Worm (Caenorhabditis elegans): Measurements from ENCODE around the gene Y66D12A.11.

The Y66D12A.11 gene

ce11 chrIII:11609568-11609967 is 46.3 kb downstream of the Y66D12A.11 start, which contains the start of gene Y66D12A.30:
Y66D12A.30 (plus strand) TSS chrIII:11609868.
- TF ChIP-seq bed-3 (GFP tag; optimal IDR thresholded peaks at IDR 0.05) (no peak), pha-4 (tag; optimal IDR thresholded peaks at IDR 0.05) (no peak), zip-8 (tag; optimal IDR thresholded peaks at IDR 0.05) (no peak), drap-1 (GFP tag; optimal IDR thresholded peaks at IDR 0.05) (no peak), nhr-76 (tag; optimal IDR thresholded peaks at IDR 0.05) (no peak), ceh-43 (GFP tag; optimal IDR thresholded peaks at IDR 0.05) (no peak), nhr-28 (tag; optimal IDR thresholded peaks at IDR 0.05) (no peak), mep-1 (tag; optimal IDR thresholded peaks at IDR 0.05) (no peak), ceh-83 (GFP tag; optimal IDR thresholded peaks at IDR 0.05) (no peak), cnd-1 (tag; optimal IDR thresholded peaks at IDR 0.05) (no peak), sem-2 (GFP tag; optimal IDR thresholded peaks at IDR 0.05) (no peak), lsy-2 (tag; optimal IDR thresholded peaks at IDR 0.05) (no peak), nhr-12 (tag; optimal IDR thresholded peaks at IDR 0.05) (no peak), unc-62 (GFP tag; optimal IDR thresholded peaks at IDR 0.05) (no peak), hlh-1 (tag; optimal IDR thresholded peaks at IDR 0.05) (no peak)

- no peak for TF ChIP-seq hlh-1 (tag; optimal IDR thresholded peaks at IDR 0.05)
- no peak for TF ChIP-seq ceh-39 (tag; optimal IDR thresholded peaks at IDR 0.05)
- TF ChIP-seq mep-1 (tag; optimal IDR thresholded peaks at IDR 0.05) = no peak
These were observed 48.5 kb downstream of the Y66D12A.11 start for ce11 chrIII:11611618-11612247.

ce11 chrIII:11612371-11612770 is 49.1 kb downstream of the Y66D12A.11 start, which contains the start of the genes Y66A7A.9 and Y66A7A.4:
Y66A7A.9 (minus strand) TSS chrIII:11612471.
Y66A7A.4 (plus strand) TSS chrIII:11612607.
- no peak for TF ChIP-seq nhr-76 (tag; optimal IDR thresholded peaks at IDR 0.05)
- TF ChIP-seq lin-32 (GFP tag; optimal IDR thresholded peaks at IDR 0.05) = no peak
- TF ChIP-seq pha-4 (tag; optimal IDR thresholded peaks at IDR 0.05) = no peak
- no peak for TF ChIP-seq ham-2 (GFP tag; optimal IDR thresholded peaks at IDR 0.05)
- no peak for TF ChIP-seq unc-120 (tag; optimal IDR thresholded peaks at IDR 0.05; ENCODE audit: poor library complexity, severe bottlenecking)
- no peak for TF ChIP-seq unc-39 (tag; optimal IDR thresholded peaks at IDR 0.05)
- no peak for TF ChIP-seq elt-3 (tag; optimal IDR thresholded peaks at IDR 0.05)
- TF ChIP-seq nhr-12 (tag; optimal IDR thresholded peaks at IDR 0.05) = no peak
- TF ChIP-seq nhr-2 (tag; optimal IDR thresholded peaks at IDR 0.05) = no peak
- no peak for TF ChIP-seq cnd-1 (tag; optimal IDR thresholded peaks at IDR 0.05)

ce11 chrIII:11614874-11615273 is 51.6 kb downstream of the Y66D12A.11 start:
- no peak for TF ChIP-seq zip-8 (tag; optimal IDR thresholded peaks at IDR 0.05)
- peak; percentile 55 for TF ChIP-seq ceh-39 (tag; optimal IDR thresholded peaks at IDR 0.05)
